Worm (Caenorhabditis elegans): Measurements from ENCODE around the gene lin-52.

- no peak for TF ChIP-seq K02D7.2 (tag; optimal IDR thresholded peaks at IDR 0.05)
- no peak for TF ChIP-seq ceh-48 (tag; optimal IDR thresholded peaks at IDR 0.05)
- no peak for TF ChIP-seq ets-4 (tag; optimal IDR thresholded peaks at IDR 0.05)
- no peak for TF ChIP-seq pha-2 (tag; optimal IDR thresholded peaks at IDR 0.05)
Observed at ce11 chrIII:9780254-9780653, 44.3 kb downstream of the lin-52 start, which contains the start of gene sqv-3.

Measured in whole organism, late embryonic.